Worm (Caenorhabditis elegans) whole organism, L3 larva: ENCODE results near the gene F07F6.2.

Source experiments
- R02D3.7 ChIP-seq: fragments of 150-350 bp; optimal IDR thresholded peaks from 2 replicates; lab custom pipeline; 2014; ENCODE audit warnings: missing biosample characterization, missing genetic modification characterization
- ama-1 ChIP-seq: fragments of 150-350 bp; optimal IDR thresholded peaks from 2 replicates; lab custom pipeline; 2018
- ceh-28 ChIP-seq: fragments of 150-350 bp; optimal IDR thresholded peaks from 2 replicates; lab custom pipeline; 2014; ENCODE audit warnings: missing biosample characterization, missing genetic modification reagents, missing genetic modification characterization
- egl-27 ChIP-seq: sonication (generic microtip); optimal IDR thresholded peaks from 4 replicates; lab custom pipeline; 2017; ENCODE audit warnings: missing biosample characterization, missing genetic modification reagents, missing genetic modification characterization
- egl-5 ChIP-seq: fragments of 150-350 bp; optimal IDR thresholded peaks from 2 replicates; lab custom pipeline; 2017; ENCODE audit warnings: missing biosample characterization, missing genetic modification reagents, missing genetic modification characterization, inconsistent platforms
- elt-2 ChIP-seq: sonication (generic microtip); optimal IDR thresholded peaks from 2 replicates; lab custom pipeline; 2016; ENCODE audit warnings: missing genetic modification reagents, mild to moderate bottlenecking, missing genetic modification characterization, missing compliant biosample characterization
- eor-1 ChIP-seq, 2 experiments: fragments of 150-350 bp; optimal IDR thresholded peaks; 2 replicates each; lab custom pipeline; 2014 to 2018; ENCODE audit warnings: missing biosample characterization in 2 of 2, missing genetic modification characterization in 2 of 2
- hmg-11 ChIP-seq: sonication (generic microtip); optimal IDR thresholded peaks from 2 replicates; lab custom pipeline; 2016; ENCODE audit warnings: missing genetic modification characterization, missing compliant biosample characterization
- jun-1 ChIP-seq: fragments of 150-350 bp; optimal IDR thresholded peaks from 2 replicates; lab custom pipeline; 2014; ENCODE audit warnings: missing biosample characterization, missing genetic modification reagents, missing genetic modification characterization
- lin-15B ChIP-seq: fragments of 150-350 bp; optimal IDR thresholded peaks from 2 replicates; lab custom pipeline; 2014; ENCODE audit warnings: missing biosample characterization, missing genetic modification characterization
- lin-39 ChIP-seq: fragments of 150-350 bp; optimal IDR thresholded peaks from 2 replicates; lab custom pipeline; 2018; ENCODE audit warnings: missing biosample characterization, missing genetic modification reagents, missing genetic modification characterization
- mml-1 ChIP-seq: fragments of 150-350 bp; sonication (generic microtip); optimal IDR thresholded peaks from 3 replicates; lab custom pipeline; 2014; ENCODE audit warnings: missing biosample characterization, missing genetic modification characterization
- nfya-1 ChIP-seq: sonication (generic microtip); optimal IDR thresholded peaks from 2 replicates; lab custom pipeline; 2017; ENCODE audit warnings: missing genetic modification characterization, mild to moderate bottlenecking, missing compliant biosample characterization, antibody characterized with exemption, moderate library complexity; ENCODE audit not compliant: insufficient read depth
- nhr-11 ChIP-seq: fragments of 150-350 bp; optimal IDR thresholded peaks from 2 replicates; lab custom pipeline; 2014; ENCODE audit warnings: missing biosample characterization, missing genetic modification characterization
- nhr-12 ChIP-seq: fragments of 150-350 bp; optimal IDR thresholded peaks from 2 replicates; lab custom pipeline; 2014; ENCODE audit warnings: missing biosample characterization, missing genetic modification characterization
- nhr-23 ChIP-seq: fragments of 150-350 bp; optimal IDR thresholded peaks from 2 replicates; lab custom pipeline; 2014; ENCODE audit warnings: missing biosample characterization, missing genetic modification reagents, missing genetic modification characterization
- nhr-25 ChIP-seq: sonication (generic microtip); optimal IDR thresholded peaks from 2 replicates; lab custom pipeline; 2017; ENCODE audit warnings: missing biosample characterization, missing genetic modification characterization
- nhr-28 ChIP-seq: fragments of 150-350 bp; optimal IDR thresholded peaks from 2 replicates; lab custom pipeline; 2014; ENCODE audit warnings: missing biosample characterization, missing genetic modification characterization
- nhr-43 ChIP-seq: sonication (generic microtip); optimal IDR thresholded peaks from 2 replicates; lab custom pipeline; 2016; ENCODE audit warnings: mild to moderate bottlenecking, missing genetic modification characterization, missing compliant biosample characterization; ENCODE audit not compliant: poor library complexity, severe bottlenecking
- nhr-76 ChIP-seq: fragments of 150-350 bp; sonication (generic microtip); optimal IDR thresholded peaks from 5 replicates; lab custom pipeline; 2014; ENCODE audit warnings: missing biosample characterization, missing genetic modification characterization
- pha-4 ChIP-seq: fragments of 150-350 bp; optimal IDR thresholded peaks from 2 replicates; lab custom pipeline; 2014; ENCODE audit warnings: missing biosample characterization, missing genetic modification reagents, missing genetic modification characterization
- pqm-1 ChIP-seq: fragments of 150-350 bp; optimal IDR thresholded peaks from 2 replicates; lab custom pipeline; 2017; ENCODE audit warnings: missing biosample characterization, missing genetic modification characterization, inconsistent platforms
- snpc-4 ChIP-seq: fragments of 150-350 bp; optimal IDR thresholded peaks from 2 replicates; lab custom pipeline; 2014; ENCODE audit warnings: missing biosample characterization, missing genetic modification characterization
- unc-62 ChIP-seq: fragments of 150-350 bp; sonication (generic microtip); optimal IDR thresholded peaks from 4 replicates; lab custom pipeline; 2014; ENCODE audit warnings: missing biosample characterization, missing genetic modification reagents, missing genetic modification characterization
- zag-1 ChIP-seq: fragments of 150-350 bp; optimal IDR thresholded peaks from 2 replicates; lab custom pipeline; 2014; ENCODE audit warnings: missing biosample characterization, missing genetic modification characterization

Gene F07F6.2

ce11 chrII:5473946-5474423 lies 44.0 kb downstream of the F07F6.2 start, which contains the start of gene mrps-16:
TSS of gene mrps-16 (plus strand) at chrII:5474373.
- TF ChIP-seq nhr-25 (peak; percentile 44), R02D3.7 (peak; percentile 26), ceh-28 (tag; lab: Kevin White, UChicago) (peak; percentile 22), zag-1 (tag; lab: Kevin White, UChicago) (no peak), ama-1 (lab: Kevin White, UChicago) (no peak), unc-62 (GFP tag; lab: Kevin White, UChicago) (no peak), nhr-23 (tag; lab: Kevin White, UChicago) (no peak), nhr-28 (tag; lab: Kevin White, UChicago) (no peak), nfya-1 (tag; lab: Kevin White, UChicago) (peak; percentile 53), mml-1 (tag; lab: Kevin White, UChicago) (no peak), hmg-11 (peak; percentile 77), egl-5 (tag; lab: Kevin White, UChicago) (peak; percentile 8), lin-39 (tag; lab: Kevin White, UChicago) (peak; percentile 17), nhr-43 (tag; lab: Kevin White, UChicago) (peak; percentile 22), jun-1 (no peak), pha-4 (tag; lab: Kevin White, UChicago) (no peak), lin-15B (peak; percentile 40)
- TF ChIP-seq, all 47 proteins: peak for 9

- TF ChIP-seq egl-27 (tag; lab: Kevin White, UChicago), result no peak
- TF ChIP-seq nhr-76 (tag; lab: Kevin White, UChicago), result no peak
Measured at ce11 chrII:5474946-5475345, 44.9 kb downstream of the F07F6.2 start, which contains the start of gene ilcr-2. TSS of gene ilcr-2 (plus strand) at chrII:5475246.

- TF ChIP-seq nhr-11 (tag; lab: Kevin White, UChicago) (no peak), eor-1 (tag; optimal IDR thresholded peaks at IDR 0.05; lab: Kevin White, UChicago) (no peak), snpc-4 (tag; lab: Kevin White, UChicago) (no peak), nhr-12 (tag; lab: Kevin White, UChicago) (no peak), pha-4 (tag; lab: Kevin White, UChicago) (no peak), pqm-1 (tag; lab: Kevin White, UChicago) (no peak), nhr-23 (tag; lab: Kevin White, UChicago) (no peak), elt-2 (tag; lab: Kevin White, UChicago) (no peak), nhr-25 (no peak), egl-5 (tag; lab: Kevin White, UChicago) (no peak)
Measured at ce11 chrII:5478318-5478717, 48.3 kb downstream of the F07F6.2 start, which contains the start of gene F56D1.1. TSS of gene F56D1.1 (plus strand) at chrII:5478618.
